Fruit fly (Drosophila melanogaster): ENCODE measurements around the gene spel1.

The spel1 gene

DNA sequence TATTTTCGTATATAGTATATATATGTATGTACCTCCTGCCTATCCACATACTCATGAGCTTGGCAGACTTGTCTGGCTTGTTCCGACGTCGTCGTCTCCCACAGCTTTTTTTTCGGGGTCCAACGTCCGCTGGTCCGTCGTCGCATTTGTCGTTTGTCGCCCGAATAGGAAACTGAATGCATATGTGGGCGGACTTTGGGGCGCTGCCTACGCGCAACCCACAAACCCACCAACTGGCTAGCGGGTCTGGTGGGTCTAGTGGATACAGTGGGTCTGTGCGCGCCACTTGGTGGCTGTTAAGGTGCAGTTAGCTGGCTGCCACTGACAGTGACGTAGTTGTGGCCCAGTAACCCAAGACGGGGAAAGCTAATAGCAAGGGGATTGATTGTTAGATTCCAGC is 42.9 kb upstream of the spel1 start:
- TF ChIP-seq fkh (GFP tag; optimal IDR thresholded peaks at IDR 0.05) (no peak), CG16779 (tag; optimal IDR thresholded peaks at IDR 0.05) (no peak)

DNA sequence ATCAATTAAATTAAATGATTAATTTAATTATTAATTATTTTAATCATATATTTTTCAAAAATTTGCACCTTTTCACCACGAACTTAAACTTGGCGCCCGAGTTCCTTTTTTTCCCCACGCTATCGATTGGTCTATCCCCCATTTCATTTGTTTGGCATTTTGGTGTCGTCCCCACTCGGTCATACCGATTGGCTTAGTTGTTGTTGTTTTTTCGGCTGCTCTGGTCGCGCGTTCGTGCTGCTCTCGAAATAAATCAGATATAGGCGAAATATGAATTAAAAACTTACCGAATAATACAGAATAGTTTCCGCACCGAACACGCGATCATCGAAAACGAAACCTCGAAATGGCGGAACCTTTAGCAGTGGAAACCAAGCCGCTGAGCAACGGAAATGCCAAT is 27.9 kb upstream of the spel1 start, which contains the start of gene CG33090:
Gene CG33090, plus strand, starts transcription at position 194 of the 400 bp plus-strand sequence.
- 0 out of 3 replicates have a peak, but pooled peaks have one; percentile 13 for TF ChIP-seq eg (GFP tag; IDR thresholded peaks at IDR 0.05)
- TF ChIP-seq Sox14 (GFP tag; optimal IDR thresholded peaks at IDR 0.05), result no peak

DNA sequence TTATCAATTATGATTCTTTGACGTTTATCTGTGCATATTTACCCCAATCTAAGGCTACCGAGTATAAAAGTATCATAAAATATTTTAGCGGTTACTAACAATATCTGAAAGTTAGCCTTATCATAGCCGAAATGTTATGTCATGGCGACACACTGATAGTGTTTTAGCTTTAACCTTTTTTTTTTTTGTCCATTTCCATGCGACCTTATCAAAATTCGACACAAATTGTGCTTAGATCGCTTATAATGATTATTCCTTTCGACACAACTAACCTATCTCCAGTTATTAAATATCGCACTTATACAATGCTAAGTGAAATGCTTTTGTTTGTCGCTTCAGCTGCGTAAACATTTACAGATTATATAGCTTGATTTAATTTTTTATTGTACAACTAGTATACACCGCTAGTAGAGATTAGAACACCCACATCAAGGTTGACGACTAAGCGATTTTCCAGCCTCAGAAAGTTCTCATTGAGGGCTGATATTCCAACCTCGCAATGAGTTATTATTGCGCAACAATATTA is 25.5 kb upstream of the spel1 start:
- TF ChIP-seq CG16779 (tag; optimal IDR thresholded peaks at IDR 0.05) (no peak), ss (GFP tag; optimal IDR thresholded peaks at IDR 0.05) (no peak), Eip93F (GFP tag; optimal IDR thresholded peaks at IDR 0.05) (no peak), Hr4 (GFP tag; optimal IDR thresholded peaks at IDR 0.05) (no peak), CG31627 (GFP tag; optimal IDR thresholded peaks at IDR 0.05) (no peak), Sox15 (GFP tag; optimal IDR thresholded peaks at IDR 0.05) (no peak), fd59A (GFP tag; optimal IDR thresholded peaks at IDR 0.05) (no peak), esn (GFP tag; optimal IDR thresholded peaks at IDR 0.05) (no peak)

DNA sequence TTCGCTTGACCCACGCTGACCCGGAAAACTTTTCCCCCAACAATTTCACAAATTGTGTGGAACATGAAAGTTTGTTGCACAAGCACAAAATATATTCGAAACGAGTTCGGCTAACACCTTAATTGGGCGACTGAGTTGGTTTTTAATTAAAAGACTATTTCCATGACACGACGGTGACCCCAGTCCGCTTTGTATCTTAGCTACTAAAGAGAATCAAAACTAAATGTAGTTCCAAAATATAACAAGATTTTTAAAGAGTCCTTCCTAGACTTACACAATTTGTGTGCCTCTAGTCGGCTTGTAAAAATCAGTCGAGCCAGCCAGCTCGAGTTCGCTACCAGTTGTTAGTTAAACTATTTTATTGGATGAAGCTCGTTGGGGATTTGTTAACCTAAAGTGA is 23.9 kb upstream of the spel1 start, which contains the start of gene CG15286:
Gene CG15286, plus strand, starts transcription at position 301 of the 400 bp plus-strand sequence.
- TF ChIP-seq CG32006 (GFP tag; optimal IDR thresholded peaks at IDR 0.05) (no peak), CG8632 (GFP tag; optimal IDR thresholded peaks at IDR 0.05) (no peak), Hr4 (GFP tag; optimal IDR thresholded peaks at IDR 0.05) (no peak), CG11902 (GFP tag; optimal IDR thresholded peaks at IDR 0.05) (no peak), fkh (GFP tag; optimal IDR thresholded peaks at IDR 0.05) (no peak), Ets96B (tag; optimal IDR thresholded peaks at IDR 0.05) (no peak), Smox (GFP tag; optimal IDR thresholded peaks at IDR 0.05) (no peak), Eip93F (GFP tag; optimal IDR thresholded peaks at IDR 0.05) (no peak), Eip75B (GFP tag; optimal IDR thresholded peaks at IDR 0.05) (no peak), Eip78C (GFP tag) (no peak), achi (GFP tag; optimal IDR thresholded peaks at IDR 0.05) (no peak), dsx (GFP tag; optimal IDR thresholded peaks at IDR 0.05; ENCODE audit: poor library complexity, severe bottlenecking) (no peak), Lpt (GFP tag; optimal IDR thresholded peaks at IDR 0.05) (no peak)

DNA sequence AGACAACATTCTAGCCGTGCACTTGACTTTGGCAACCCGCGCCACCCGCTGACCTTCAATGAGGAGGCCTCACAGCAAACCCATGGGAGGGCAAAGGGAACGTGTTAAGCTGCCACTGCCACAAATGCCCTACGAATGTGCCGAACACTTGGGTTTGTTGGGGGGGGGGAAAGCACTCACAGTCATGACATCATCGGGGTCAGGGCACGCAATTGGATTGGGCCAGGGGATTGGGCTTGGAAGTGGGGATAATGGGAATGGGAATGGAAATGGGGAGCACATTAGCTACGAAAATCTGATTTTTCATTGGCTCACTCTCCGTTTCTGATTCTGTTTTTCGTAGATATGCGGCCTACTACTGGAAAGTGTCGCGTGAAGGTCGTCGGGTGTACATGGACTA is 20.9 kb upstream of the spel1 start:
- TF ChIP-seq vri (GFP tag; optimal IDR thresholded peaks at IDR 0.05), result no peak
- TF ChIP-seq CG6792 (GFP tag; optimal IDR thresholded peaks at IDR 0.05), result no peak
- TF ChIP-seq CG8632 (GFP tag; optimal IDR thresholded peaks at IDR 0.05), result no peak

DNA sequence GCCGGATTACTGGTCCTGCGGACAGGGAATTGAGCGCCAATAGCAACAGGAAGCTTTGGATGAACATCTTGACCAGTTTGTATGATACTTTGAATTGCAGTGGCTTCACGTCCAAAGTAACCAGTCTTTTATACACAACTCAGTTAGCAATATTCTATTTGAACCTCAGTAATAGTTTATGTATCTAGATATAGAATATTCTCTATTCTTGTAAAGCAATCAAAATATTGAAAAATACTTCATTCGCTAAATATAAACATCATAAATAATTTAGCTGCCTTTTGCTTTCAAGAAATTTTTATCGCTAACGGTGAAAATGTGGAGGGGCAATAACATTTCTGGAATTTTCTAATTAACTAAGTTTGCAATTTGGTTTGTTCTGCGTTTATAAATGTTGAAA is 15.3 kb upstream of the spel1 start, which contains the start of gene Send2:
Gene Send2, minus strand, starts transcription at position 101 of the 400 bp plus-strand sequence.
- TF ChIP-seq eg (GFP tag; IDR thresholded peaks at IDR 0.05) (no peak), achi (GFP tag; optimal IDR thresholded peaks at IDR 0.05) (no peak), CG6854 (GFP tag; optimal IDR thresholded peaks at IDR 0.05) (no peak), CG6163 (GFP tag; IDR thresholded peaks at IDR 0.05) (no peak), Ets96B (tag; optimal IDR thresholded peaks at IDR 0.05) (no peak), Sox102F (GFP tag; optimal IDR thresholded peaks at IDR 0.05) (no peak), lz (GFP tag; optimal IDR thresholded peaks at IDR 0.05) (no peak), Eip78C (GFP tag) (no peak), CG9139 (GFP tag; optimal IDR thresholded peaks at IDR 0.05) (no peak), CG8632 (GFP tag; optimal IDR thresholded peaks at IDR 0.05) (no peak), CG7368 (GFP tag; optimal IDR thresholded peaks at IDR 0.05) (no peak), CG3032 (tag; optimal IDR thresholded peaks at IDR 0.05) (no peak), CG6808 (GFP tag; optimal IDR thresholded peaks at IDR 0.05) (no peak)

Measured in whole organism, prepupa.